Worm (Caenorhabditis elegans) whole organism, midembryonic: ENCODE results near the gene nkb-3.

Source experiments
- klf-2 ChIP-seq: fragments of 200-800 bp; sonication (Bioruptor generic); conservative IDR thresholded peaks from 2 replicates; pipeline ENCODE4 v1.3.6; 2022; ENCODE audit warnings: missing genetic modification reagents, missing genetic modification characterization, missing compliant biosample characterization
- ref-1 ChIP-seq: fragments of 200-800 bp; sonication (Bioruptor generic); conservative IDR thresholded peaks from 2 replicates; pipeline ENCODE4 v1.3.6; 2022; ENCODE audit warnings: missing genetic modification reagents, missing genetic modification characterization, missing compliant biosample characterization

DNA sequence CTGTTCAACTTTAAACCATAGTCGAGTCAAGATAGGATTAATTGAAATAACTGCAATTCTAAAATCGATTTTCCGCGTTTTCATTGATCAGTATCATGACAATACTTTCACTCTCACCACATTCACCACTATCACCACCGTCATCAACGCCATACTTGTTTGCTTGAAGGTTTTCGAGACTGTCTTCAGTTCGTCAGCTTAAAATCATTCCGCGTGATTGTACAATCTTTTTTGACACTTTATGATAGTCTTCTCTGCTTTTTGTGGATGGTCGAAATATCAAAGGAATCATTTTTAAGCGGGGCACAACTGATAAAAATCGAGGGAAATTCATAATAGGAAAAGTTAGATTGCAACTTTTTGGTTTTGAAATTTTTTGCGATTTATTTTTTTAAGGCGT is 24.1 kb downstream of the nkb-3 start:
- no peak for TF ChIP-seq ref-1
- TF ChIP-seq klf-2 (GFP tag; lab: Robert Waterston, UW): no peak
